Worm (Caenorhabditis elegans): Measurements from ENCODE around the gene srx-125.

Gene srx-125

ce11 chrV:13406511-13406910 lies 39.4 kb downstream of the srx-125 start, which contains the start of gene F53F1.2:
Gene F53F1.2 (plus strand): TSS chrV:13406816.
- TF ChIP-seq blmp-1 (tag; optimal IDR thresholded peaks at IDR 0.05; ENCODE audit: insufficient read depth) (peak; percentile 80), ztf-1 (GFP tag; conservative IDR thresholded peaks at IDR 0.05) (no peak)

ce11 chrV:13407913-13408312 lies 40.8 kb downstream of the srx-125 start, which contains the start of gene F53F1.3:
Gene F53F1.3 (plus strand): TSS chrV:13408242.
- TF ChIP-seq crh-2 (tag; optimal IDR thresholded peaks at IDR 0.05) (no peak), fos-1 (tag; optimal IDR thresholded peaks at IDR 0.05) (peak; percentile 67)

- TF ChIP-seq nhr-129 (tag; optimal IDR thresholded peaks at IDR 0.05) (no peak), sem-4 (tag; optimal IDR thresholded peaks at IDR 0.05) (no peak), ztf-11 (tag; optimal IDR thresholded peaks at IDR 0.05) (no peak), zag-1 (tag; optimal IDR thresholded peaks at IDR 0.05) (no peak), mdl-1 (tag; optimal IDR thresholded peaks at IDR 0.05) (no peak), C34F6.9 (tag; optimal IDR thresholded peaks at IDR 0.05) (no peak), unc-62 (GFP tag; optimal IDR thresholded peaks at IDR 0.05) (no peak), fos-1 (tag; optimal IDR thresholded peaks at IDR 0.05) (no peak), nhr-237 (tag; optimal IDR thresholded peaks at IDR 0.05) (no peak), nhr-23 (tag; optimal IDR thresholded peaks at IDR 0.05) (no peak), sma-9 (GFP tag; optimal IDR thresholded peaks at IDR 0.05) (no peak), sma-9 (tag; optimal IDR thresholded peaks at IDR 0.05) (no peak), ztf-1 (GFP tag; conservative IDR thresholded peaks at IDR 0.05) (no peak)
Observed at ce11 chrV:13408440-13408839, 41.3 kb downstream of the srx-125 start.

- no peak for TF ChIP-seq unc-62 (GFP tag; optimal IDR thresholded peaks at IDR 0.05)
- peak in 1 of 2 experiments; percentile 50 for TF ChIP-seq lsy-2 (tag; optimal IDR thresholded peaks at IDR 0.05)
- TF ChIP-seq sma-3 (GFP tag; optimal IDR thresholded peaks at IDR 0.05) = peak; percentile 36
- peak; percentile 34 for TF ChIP-seq sma-9 (GFP tag; optimal IDR thresholded peaks at IDR 0.05)
- no peak for TF ChIP-seq sma-9 (tag; optimal IDR thresholded peaks at IDR 0.05)
- TF ChIP-seq gmeb-1 (tag; optimal IDR thresholded peaks at IDR 0.05) = peak; percentile 82
- no peak for TF ChIP-seq lin-11 (tag; optimal IDR thresholded peaks at IDR 0.05)
- peak; percentile 36 for TF ChIP-seq nhr-25 (tag; optimal IDR thresholded peaks at IDR 0.05)
- TF ChIP-seq C34F6.9 (tag; optimal IDR thresholded peaks at IDR 0.05) = peak; percentile 9
Observed at ce11 chrV:13409089-13409488, 42.0 kb downstream of the srx-125 start.

ce11 chrV:13410688-13411087 lies 43.6 kb downstream of the srx-125 start, which contains the start of gene F53F1.4:
Gene F53F1.4 (plus strand): TSS chrV:13411077.
- TF ChIP-seq blmp-1 (tag; optimal IDR thresholded peaks at IDR 0.05; ENCODE audit: insufficient read depth) (peak; percentile 30), nhr-25 (tag; optimal IDR thresholded peaks at IDR 0.05) (peak; percentile 60), sma-9 (GFP tag; optimal IDR thresholded peaks at IDR 0.05) (no peak), sma-9 (tag; optimal IDR thresholded peaks at IDR 0.05) (no peak), unc-39 (tag; optimal IDR thresholded peaks at IDR 0.05) (no peak), nhr-6 (tag; optimal IDR thresholded peaks at IDR 0.05) (no peak), nhr-12 (tag; optimal IDR thresholded peaks at IDR 0.05) (no peak), ceh-82 (tag; optimal IDR thresholded peaks at IDR 0.05) (no peak)

- TF ChIP-seq elt-1 (tag; optimal IDR thresholded peaks at IDR 0.05) = no peak
- TF ChIP-seq ama-1 (optimal IDR thresholded peaks at IDR 0.05) = peak; percentile 67
- TF ChIP-seq elt-3 (tag; optimal IDR thresholded peaks at IDR 0.05) = peak; percentile 68
- peak; percentile 65 for TF ChIP-seq blmp-1 (tag; optimal IDR thresholded peaks at IDR 0.05; ENCODE audit: insufficient read depth)
Observed at ce11 chrV:13411225-13411991, 44.3 kb downstream of the srx-125 start.

ce11 chrV:13411992-13412298 lies 44.8 kb downstream of the srx-125 start:
- TF ChIP-seq nhr-21 (tag; optimal IDR thresholded peaks at IDR 0.05) = peak; percentile 1
- TF ChIP-seq ama-1 (optimal IDR thresholded peaks at IDR 0.05) = no peak
- peak; percentile 78 for TF ChIP-seq nhr-25 (tag; optimal IDR thresholded peaks at IDR 0.05)
- no peak for TF ChIP-seq gmeb-1 (tag; optimal IDR thresholded peaks at IDR 0.05)
- no peak for TF ChIP-seq crh-2 (tag; optimal IDR thresholded peaks at IDR 0.05)
- TF ChIP-seq lin-11 (tag; optimal IDR thresholded peaks at IDR 0.05) = no peak
- TF ChIP-seq skn-1 (tag; optimal IDR thresholded peaks at IDR 0.05) = no peak
- TF ChIP-seq sma-3 (GFP tag; optimal IDR thresholded peaks at IDR 0.05) = no peak
- TF ChIP-seq egl-27 (tag; optimal IDR thresholded peaks at IDR 0.05) = no peak
- no peak for TF ChIP-seq nhr-11 (tag; optimal IDR thresholded peaks at IDR 0.05)
- no peak for TF ChIP-seq alr-1 (tag; optimal IDR thresholded peaks at IDR 0.05)
- TF ChIP-seq Y55F3AM.14 (GFP tag; optimal IDR thresholded peaks at IDR 0.05) = no peak
- TF ChIP-seq ZK546.5 (tag; optimal IDR thresholded peaks at IDR 0.05) = no peak
- TF ChIP-seq mbf-1 (tag; optimal IDR thresholded peaks at IDR 0.05) = no peak
- no peak for TF ChIP-seq aly-2 (tag; optimal IDR thresholded peaks at IDR 0.05)
- no peak for TF ChIP-seq nhr-10 (tag; optimal IDR thresholded peaks at IDR 0.05)
